Fruit fly (Drosophila melanogaster): ENCODE results near the gene CG4822.

CG4822 gene

DNA sequence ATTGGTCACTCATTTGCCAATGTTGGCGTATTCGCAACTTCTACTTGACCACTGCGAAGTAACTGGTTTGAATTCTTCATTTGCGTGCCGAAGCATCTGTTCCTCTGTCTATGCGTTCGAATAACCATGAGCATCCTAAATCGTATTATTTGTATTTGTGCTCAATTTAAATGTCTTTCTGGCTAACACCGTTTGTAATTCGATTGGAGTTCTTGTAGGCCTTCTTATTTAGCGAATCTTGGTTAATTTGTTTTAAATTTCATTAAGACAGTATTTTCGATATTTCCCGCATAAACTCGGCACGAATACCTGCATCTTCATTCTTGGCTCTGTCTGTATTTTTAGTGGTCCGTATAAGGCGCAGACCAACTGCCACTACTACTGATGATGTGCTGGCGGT, 29.7 kb downstream of the CG4822 start:
- TF ChIP-seq bsh (GFP tag; optimal IDR thresholded peaks at IDR 0.05), result peak in 1 of 2 experiments; percentile 67
- peak; percentile 70 for TF ChIP-seq lbe (GFP tag; optimal IDR thresholded peaks at IDR 0.05)
- TF ChIP-seq HLHmδ (GFP tag; optimal IDR thresholded peaks at IDR 0.05), result no peak
- no peak for TF ChIP-seq Vsx1 (GFP tag; optimal IDR thresholded peaks at IDR 0.05)
- TF ChIP-seq Drgx (GFP tag; IDR thresholded peaks at IDR 0.05), result peak; percentile 53; the same call in 1 of the 2 replicates
- peak; percentile 67 for TF ChIP-seq corto (GFP tag; optimal IDR thresholded peaks at IDR 0.05)
- no peak for TF ChIP-seq Taf1 (GFP tag; IDR thresholded peaks at IDR 0.05)
- TF ChIP-seq nom (GFP tag; optimal IDR thresholded peaks at IDR 0.05), result peak; percentile 83
- TF ChIP-seq ewg (GFP tag; optimal IDR thresholded peaks at IDR 0.05), result no peak
- no peak for TF ChIP-seq sens (GFP tag)

dm6 chr2L:91333-91732, 30.2 kb downstream of the CG4822 start:
- no peak for TF ChIP-seq amos (GFP tag; IDR thresholded peaks at IDR 0.05; ENCODE audit: partially characterized antibody)
- TF ChIP-seq grau (tag; optimal IDR thresholded peaks at IDR 0.05), result no peak
- TF ChIP-seq tll (GFP tag; optimal IDR thresholded peaks at IDR 0.05), result peak in 1 of 2 experiments; percentile 82
- no peak for TF ChIP-seq fd3F (GFP tag; optimal IDR thresholded peaks at IDR 0.05)
- no peak for TF ChIP-seq prd (optimal IDR thresholded peaks at IDR 0.05)
- 0 out of 3 replicates have a peak, but pooled peaks have one; percentile 29 for TF ChIP-seq prd (GFP tag; IDR thresholded peaks at IDR 0.05)
- TF ChIP-seq CG18599 (GFP tag; optimal IDR thresholded peaks at IDR 0.05), result no peak
- no peak for TF ChIP-seq Hmr (GFP tag; optimal IDR thresholded peaks at IDR 0.05)
- no peak for TF ChIP-seq Blimp-1 (GFP tag; optimal IDR thresholded peaks at IDR 0.05)
- TF ChIP-seq cad (GFP tag; optimal IDR thresholded peaks at IDR 0.05), result peak; percentile 97
- no peak for TF ChIP-seq CG8944 (GFP tag; optimal IDR thresholded peaks at IDR 0.05)
- no peak for TF ChIP-seq Sry-β (GFP tag; optimal IDR thresholded peaks at IDR 0.05)
- TF ChIP-seq dimm (GFP tag; IDR thresholded peaks at IDR 0.05), result no peak
- no peak for TF ChIP-seq hb (GFP tag; IDR thresholded peaks at IDR 0.05; ENCODE audit: partially characterized antibody)
- no peak for TF ChIP-seq btn (GFP tag; optimal IDR thresholded peaks at IDR 0.05)
- TF ChIP-seq sim (GFP tag; IDR thresholded peaks at IDR 0.05), result no peak
- TF ChIP-seq D (optimal IDR thresholded peaks at IDR 0.05), result peak; percentile 93
- no peak for TF ChIP-seq D (GFP tag; optimal IDR thresholded peaks at IDR 0.05)
- TF ChIP-seq Kr (GFP tag; optimal IDR thresholded peaks at IDR 0.05), result peak; percentile 14
- TF ChIP-seq sens (GFP tag), result no peak
- no peak for TF ChIP-seq CG3163 (GFP tag; optimal IDR thresholded peaks at IDR 0.05)
- TF ChIP-seq zen (tag; optimal IDR thresholded peaks at IDR 0.05), result peak; percentile 99
- TF ChIP-seq CG7556 (GFP tag; optimal IDR thresholded peaks at IDR 0.05), result no peak
- peak; percentile 60 for TF ChIP-seq CG15479 (GFP tag; optimal IDR thresholded peaks at IDR 0.05)
- TF ChIP-seq ssp (GFP tag; IDR thresholded peaks at IDR 0.05), result no peak
- TF ChIP-seq jumu (GFP tag; optimal IDR thresholded peaks at IDR 0.05), result no peak
- TF ChIP-seq CG13287 (GFP tag; IDR thresholded peaks at IDR 0.05; ENCODE audit: partially characterized antibody), result no peak
- no peak for TF ChIP-seq caup (GFP tag; optimal IDR thresholded peaks at IDR 0.05; ENCODE audit: severe bottlenecking)
- no peak for TF ChIP-seq CG10959 (GFP tag; IDR thresholded peaks at IDR 0.05)
- no peak for TF ChIP-seq CG7786 (GFP tag; optimal IDR thresholded peaks at IDR 0.05)
- TF ChIP-seq CG12744 (GFP tag; optimal IDR thresholded peaks at IDR 0.05), result no peak
- no peak for TF ChIP-seq Side (GFP tag; optimal IDR thresholded peaks at IDR 0.05)
- no peak for TF ChIP-seq CG2202 (tag; optimal IDR thresholded peaks at IDR 0.05)
- TF ChIP-seq otp (GFP tag; IDR thresholded peaks at IDR 0.05), result no peak
- TF ChIP-seq Spps (tag; optimal IDR thresholded peaks at IDR 0.05), result no peak
- TF ChIP-seq twi (tag; optimal IDR thresholded peaks at IDR 0.05), result peak; percentile 43
- no peak for TF ChIP-seq Deaf1 (tag; optimal IDR thresholded peaks at IDR 0.05)
- TF ChIP-seq CG11504 (tag; optimal IDR thresholded peaks at IDR 0.05), result no peak
- no peak for TF ChIP-seq sug (tag; optimal IDR thresholded peaks at IDR 0.05)
- no peak for TF ChIP-seq wor (GFP tag; IDR thresholded peaks at IDR 0.05)
- TF ChIP-seq HLHmδ (GFP tag; optimal IDR thresholded peaks at IDR 0.05), result no peak
- TF ChIP-seq zfh1 (GFP tag; IDR thresholded peaks at IDR 0.05), result no peak

Measured in whole organism, embryonic.